Fruit fly (Drosophila melanogaster) whole organism, prepupa: Measurements from ENCODE around the gene CG43137.
A peak's percentile ranks its signal among the peaks of the same experiment; 100 is the strongest.

ENCODE experiments used
- Blimp-1 ChIP-seq: fragments of 200-800 bp; sonication (Bioruptor generic); optimal IDR thresholded peaks from 3 replicates; lab custom pipeline; 2017; ENCODE audit warnings: missing biosample characterization, missing genetic modification characterization, mild to moderate bottlenecking, moderate library complexity, missing genetic modification reagents
- CG10631 ChIP-seq: fragments of 200-800 bp; sonication (Bioruptor generic); optimal IDR thresholded peaks from 2 replicates; lab custom pipeline; 2016; ENCODE audit warnings: missing biosample characterization, missing genetic modification characterization
- CG10669 ChIP-seq: fragments of 200-800 bp; sonication (Bioruptor generic); optimal IDR thresholded peaks from 3 replicates; lab custom pipeline; 2018; ENCODE audit warnings: missing biosample characterization, mild to moderate bottlenecking, missing genetic modification characterization, moderate library complexity
- CG11902 ChIP-seq: fragments of 200-800 bp; sonication (Bioruptor generic); optimal IDR thresholded peaks from 3 replicates; lab custom pipeline; 2016; ENCODE audit warnings: missing biosample characterization, missing genetic modification characterization
- CG15336 ChIP-seq: fragments of 200-800 bp; sonication (Bioruptor generic); IDR thresholded peaks from 2 replicates; pipeline ENCODE4 v1.3.6; 2022; ENCODE audit warnings: missing biosample characterization, missing genetic modification characterization
- CG1621 ChIP-seq: fragments of 200-800 bp; sonication (Bioruptor generic); optimal IDR thresholded peaks from 3 replicates; lab custom pipeline; 2018; ENCODE audit warnings: missing biosample characterization, mild to moderate bottlenecking, missing genetic modification characterization
- CG16779 ChIP-seq: fragments of 200-800 bp; sonication (Bioruptor generic); optimal IDR thresholded peaks from 3 replicates; lab custom pipeline; 2017; ENCODE audit warnings: missing biosample characterization, mild to moderate bottlenecking, missing genetic modification characterization
- CG31627 ChIP-seq: fragments of 200-800 bp; sonication (Bioruptor generic); optimal IDR thresholded peaks from 3 replicates; lab custom pipeline; 2016; ENCODE audit warnings: missing biosample characterization, missing genetic modification characterization
- CG32006 ChIP-seq: fragments of 200-800 bp; sonication (Bioruptor generic); optimal IDR thresholded peaks from 3 replicates; lab custom pipeline; 2017; ENCODE audit warnings: missing biosample characterization, mild to moderate bottlenecking, missing genetic modification characterization
- CG34406 ChIP-seq: fragments of 200-800 bp; sonication (Bioruptor generic); optimal IDR thresholded peaks from 3 replicates; lab custom pipeline; 2016; ENCODE audit warnings: missing biosample characterization, missing genetic modification characterization
- CG4318 ChIP-seq: fragments of 200-800 bp; sonication (Bioruptor generic); optimal IDR thresholded peaks from 3 replicates; lab custom pipeline; 2017; ENCODE audit warnings: missing biosample characterization, mild to moderate bottlenecking, missing genetic modification characterization
- CG6163 ChIP-seq: fragments of 200-800 bp; sonication (Bioruptor generic); IDR thresholded peaks from 3 replicates; pipeline ENCODE4 v1.3.6; 2022; ENCODE audit warnings: missing biosample characterization, missing genetic modification characterization
- CG6276 ChIP-seq: fragments of 200-800 bp; sonication (Bioruptor generic); optimal IDR thresholded peaks from 2 replicates; lab custom pipeline; 2017; ENCODE audit warnings: missing biosample characterization, mild to moderate bottlenecking, missing genetic modification characterization
- CG6792 ChIP-seq: fragments of 200-800 bp; sonication (Bioruptor generic); optimal IDR thresholded peaks from 3 replicates; lab custom pipeline; 2016; ENCODE audit warnings: missing biosample characterization, missing genetic modification characterization
- CG6808 ChIP-seq: fragments of 200-800 bp; sonication (Bioruptor generic); optimal IDR thresholded peaks from 3 replicates; lab custom pipeline; 2017; ENCODE audit warnings: missing biosample characterization, missing genetic modification characterization, mild to moderate bottlenecking, moderate library complexity, missing genetic modification reagents
- CG6854 ChIP-seq: fragments of 200-800 bp; sonication (Bioruptor generic); optimal IDR thresholded peaks from 2 replicates; lab custom pipeline; 2017; ENCODE audit warnings: missing biosample characterization, mild to moderate bottlenecking, missing genetic modification characterization
- CG7368 ChIP-seq: fragments of 200-800 bp; sonication (Bioruptor generic); optimal IDR thresholded peaks from 3 replicates; lab custom pipeline; 2016; ENCODE audit warnings: missing biosample characterization, missing genetic modification characterization
- CG8119 ChIP-seq: fragments of 200-800 bp; sonication (Bioruptor generic); IDR thresholded peaks from 3 replicates; pipeline ENCODE4 v1.3.6; 2022; ENCODE audit warnings: missing biosample characterization, missing genetic modification characterization
- CG8319 ChIP-seq: fragments of 200-800 bp; sonication (Bioruptor generic); optimal IDR thresholded peaks from 3 replicates; lab custom pipeline; 2016; ENCODE audit warnings: missing biosample characterization, missing genetic modification characterization
- CG8632 ChIP-seq: fragments of 200-800 bp; sonication (Bioruptor generic); optimal IDR thresholded peaks from 3 replicates; lab custom pipeline; 2016; ENCODE audit warnings: missing biosample characterization, missing genetic modification characterization
- CG9139 ChIP-seq: fragments of 200-800 bp; sonication (Bioruptor generic); optimal IDR thresholded peaks from 3 replicates; lab custom pipeline; 2017; ENCODE audit warnings: missing biosample characterization, mild to moderate bottlenecking, missing genetic modification characterization
- Eip78C ChIP-seq: fragments of 200-800 bp; sonication (Bioruptor generic); peaks from one replicate; lab custom pipeline; 2016; ENCODE audit warnings: missing biosample characterization, missing genetic modification characterization
- Eip93F ChIP-seq: fragments of 200-800 bp; sonication (Bioruptor generic); optimal IDR thresholded peaks from 2 replicates; lab custom pipeline; 2016; ENCODE audit warnings: missing biosample characterization, mild to moderate bottlenecking, missing genetic modification characterization
- Ets21C ChIP-seq: fragments of 200-800 bp; sonication (Bioruptor generic); optimal IDR thresholded peaks from 3 replicates; lab custom pipeline; 2016; ENCODE audit warnings: missing biosample characterization, missing genetic modification characterization
- Ets96B ChIP-seq: fragments of 200-800 bp; optimal IDR thresholded peaks from 2 replicates; lab custom pipeline; 2019; ENCODE audit warnings: missing biosample characterization, mild to moderate bottlenecking, missing genetic modification characterization, moderate library complexity
- Hr38 ChIP-seq: sonication (Bioruptor generic); optimal IDR thresholded peaks from 2 replicates; lab custom pipeline; 2016; ENCODE audit warnings: missing biosample characterization, missing genetic modification characterization
- Hr39 ChIP-seq: fragments of 200-800 bp; sonication (Bioruptor generic); optimal IDR thresholded peaks from 2 replicates; lab custom pipeline; 2016; ENCODE audit warnings: missing biosample characterization, missing genetic modification characterization
- Hr4 ChIP-seq: fragments of 200-800 bp; sonication (Bioruptor generic); optimal IDR thresholded peaks from 3 replicates; lab custom pipeline; 2016; ENCODE audit warnings: missing biosample characterization, missing genetic modification characterization
- Lpt ChIP-seq: fragments of 200-800 bp; sonication (Bioruptor generic); optimal IDR thresholded peaks from 3 replicates; lab custom pipeline; 2016; ENCODE audit warnings: missing biosample characterization, missing genetic modification characterization
- Met ChIP-seq: fragments of 200-800 bp; sonication (Bioruptor generic); optimal IDR thresholded peaks from 3 replicates; lab custom pipeline; 2016; ENCODE audit warnings: missing biosample characterization, missing genetic modification characterization
- Sox102F ChIP-seq: fragments of 200-800 bp; sonication (Bioruptor generic); optimal IDR thresholded peaks from 2 replicates; lab custom pipeline; 2016; ENCODE audit warnings: missing biosample characterization, mild to moderate bottlenecking, missing genetic modification characterization
- Sox14 ChIP-seq: fragments of 200-800 bp; sonication (Bioruptor generic); optimal IDR thresholded peaks from 3 replicates; lab custom pipeline; 2016; ENCODE audit warnings: missing biosample characterization, missing genetic modification characterization
- Sox15 ChIP-seq: fragments of 200-800 bp; sonication (Bioruptor generic); optimal IDR thresholded peaks from 3 replicates; lab custom pipeline; 2016; ENCODE audit warnings: missing biosample characterization, missing genetic modification characterization
- acj6 ChIP-seq: fragments of 200-800 bp; sonication (Bioruptor generic); optimal IDR thresholded peaks from 3 replicates; lab custom pipeline; 2016; ENCODE audit warnings: missing biosample characterization, missing genetic modification characterization
- cyc ChIP-seq: fragments of 200-800 bp; sonication (Bioruptor generic); optimal IDR thresholded peaks from 3 replicates; lab custom pipeline; 2016; ENCODE audit warnings: missing biosample characterization, missing genetic modification characterization
- dac ChIP-seq: fragments of 200-800 bp; sonication (Bioruptor generic); optimal IDR thresholded peaks from 2 replicates; lab custom pipeline; 2017; ENCODE audit warnings: missing biosample characterization, mild to moderate bottlenecking, missing genetic modification characterization
- dsx ChIP-seq: fragments of 200-800 bp; optimal IDR thresholded peaks from 3 replicates; lab custom pipeline; 2019; ENCODE audit warnings: missing biosample characterization, mild to moderate bottlenecking, missing genetic modification characterization, moderate library complexity; ENCODE audit not compliant: poor library complexity, severe bottlenecking
- eg ChIP-seq: fragments of 200-800 bp; sonication (Bioruptor generic); IDR thresholded peaks from 3 replicates; pipeline ENCODE4 v1.3.6; 2022; ENCODE audit warnings: missing biosample characterization, missing genetic modification characterization
- esn ChIP-seq: fragments of 200-800 bp; sonication (Bioruptor generic); optimal IDR thresholded peaks from 2 replicates; lab custom pipeline; 2016; ENCODE audit warnings: missing biosample characterization, mild to moderate bottlenecking, missing genetic modification characterization, moderate library complexity
- fd59A ChIP-seq: fragments of 200-800 bp; sonication (Bioruptor generic); optimal IDR thresholded peaks from 2 replicates; lab custom pipeline; 2017; ENCODE audit warnings: missing biosample characterization, mild to moderate bottlenecking, missing genetic modification characterization, missing genetic modification reagents
- fkh ChIP-seq: fragments of 200-800 bp; sonication (Bioruptor generic); optimal IDR thresholded peaks from 3 replicates; lab custom pipeline; 2017; ENCODE audit warnings: missing biosample characterization, mild to moderate bottlenecking, missing genetic modification characterization, moderate library complexity
- lz ChIP-seq: fragments of 200-800 bp; sonication (Bioruptor generic); optimal IDR thresholded peaks from 3 replicates; lab custom pipeline; 2016; ENCODE audit warnings: missing biosample characterization, missing genetic modification characterization
- net ChIP-seq: fragments of 200-800 bp; sonication (Bioruptor generic); optimal IDR thresholded peaks from 3 replicates; lab custom pipeline; 2016; ENCODE audit warnings: missing biosample characterization, missing genetic modification characterization
- pdm3 ChIP-seq: fragments of 200-800 bp; sonication (Bioruptor generic); optimal IDR thresholded peaks from 3 replicates; lab custom pipeline; 2016; ENCODE audit warnings: missing biosample characterization, missing genetic modification characterization
- spab ChIP-seq: fragments of 200-800 bp; sonication (Bioruptor generic); optimal IDR thresholded peaks from 2 replicates; lab custom pipeline; 2017; ENCODE audit warnings: missing biosample characterization, mild to moderate bottlenecking, missing genetic modification characterization, missing genetic modification reagents
- ss ChIP-seq, 2 experiments: fragments of 200-800 bp; sonication (Bioruptor generic); optimal IDR thresholded peaks; 2 replicates in 1 of 2; 3 replicates in 1 of 2; lab custom pipeline; 2017 to 2018; ENCODE audit warnings: mild to moderate bottlenecking in 2 of 2, missing biosample characterization in 2 of 2, missing genetic modification characterization in 2 of 2, moderate library complexity in 1 of 2
- svp ChIP-seq: fragments of 200-800 bp; sonication (Bioruptor generic); peaks from one replicate; lab custom pipeline; 2016; ENCODE audit warnings: missing biosample characterization, missing genetic modification characterization
- topi ChIP-seq: fragments of 200-800 bp; sonication (Bioruptor generic); optimal IDR thresholded peaks from 3 replicates; lab custom pipeline; 2016; ENCODE audit warnings: missing biosample characterization, missing genetic modification characterization
- vri ChIP-seq: fragments of 200-800 bp; sonication (Bioruptor generic); optimal IDR thresholded peaks from 3 replicates; lab custom pipeline; 2016; ENCODE audit warnings: missing biosample characterization, mild to moderate bottlenecking, missing genetic modification characterization

The CG43137 gene

DNA sequence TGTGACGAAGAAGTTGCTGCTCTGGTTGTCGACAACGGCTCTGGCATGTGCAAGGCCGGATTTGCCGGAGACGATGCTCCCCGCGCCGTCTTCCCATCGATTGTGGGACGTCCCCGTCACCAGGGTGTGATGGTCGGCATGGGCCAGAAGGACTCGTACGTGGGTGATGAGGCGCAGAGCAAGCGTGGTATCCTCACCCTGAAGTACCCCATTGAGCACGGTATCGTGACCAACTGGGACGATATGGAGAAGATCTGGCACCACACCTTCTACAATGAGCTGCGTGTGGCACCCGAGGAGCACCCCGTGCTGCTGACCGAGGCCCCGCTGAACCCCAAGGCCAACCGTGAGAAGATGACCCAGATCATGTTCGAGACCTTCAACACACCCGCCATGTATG lies 37.8 kb upstream of the CG43137 start:
- TF ChIP-seq CG6276 (GFP tag; lab: Kevin White, UChicago) (no peak), svp (peak; percentile 68), CG11902 (GFP tag; lab: Kevin White, UChicago) (no peak)

DNA sequence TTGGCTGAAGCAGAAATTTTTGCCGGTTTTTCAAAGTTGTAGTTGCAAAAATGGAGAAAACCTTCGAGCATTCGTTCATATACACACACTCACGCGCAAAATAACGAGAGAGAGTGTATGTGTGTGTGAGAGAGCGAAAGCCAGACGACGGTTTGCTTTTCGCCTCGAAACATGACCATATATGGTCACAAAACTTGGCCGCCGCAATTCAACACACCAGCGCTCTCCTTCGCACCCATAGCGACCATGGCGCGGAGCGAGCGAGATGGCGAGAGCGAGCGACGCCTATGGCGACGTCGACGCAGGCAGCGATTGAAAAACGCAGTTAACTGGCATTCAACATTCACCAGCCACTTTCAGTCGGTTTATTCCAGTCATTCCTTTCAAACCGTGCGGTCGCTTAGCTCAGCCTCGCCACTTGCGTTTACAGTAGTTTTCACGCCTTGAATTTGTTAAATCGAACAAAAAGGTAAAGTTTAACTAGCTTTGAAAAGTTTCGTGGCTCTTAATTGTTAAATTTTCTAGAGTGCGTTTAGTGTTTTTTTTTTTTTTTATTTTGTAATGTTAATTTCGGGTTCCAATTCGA lies 36.8 kb upstream of the CG43137 start:
- TF ChIP-seq CG7368 (peak; percentile 25), Hr38 (GFP tag; lab: Kevin White, UChicago) (no peak), CG6792 (GFP tag; lab: Kevin White, UChicago) (no peak), Hr39 (GFP tag; lab: Kevin White, UChicago) (no peak), CG10669 (GFP tag; lab: Kevin White, UChicago) (peak; percentile 21), CG10631 (no peak), svp (peak; percentile 4), lz (GFP tag; lab: Kevin White, UChicago) (peak; percentile 10), pdm3 (GFP tag; lab: Kevin White, UChicago) (no peak), CG6808 (GFP tag; lab: Kevin White, UChicago) (peak; percentile 39), Ets96B (peak; percentile 5), dac (GFP tag; lab: Kevin White, UChicago) (no peak), Lpt (peak; percentile 12), Met (GFP tag; lab: Kevin White, UChicago) (peak; percentile 16), Eip78C (GFP tag; lab: Kevin White, UChicago) (peak; percentile 81), CG6276 (GFP tag; lab: Kevin White, UChicago) (no peak), CG8119 (peak; percentile 32; the same call in 2 of the 3 replicates), Eip93F (GFP tag; lab: Kevin White, UChicago) (no peak), Ets21C (GFP tag; lab: Kevin White, UChicago) (no peak), dsx (peak; percentile 36), CG34406 (peak; percentile 5), CG31627 (no peak), CG4318 (GFP tag; lab: Kevin White, UChicago) (no peak), eg (GFP tag; lab: Robert Waterston, UW) (peak; percentile 27; the same call in 1 of the 3 replicates), net (GFP tag; lab: Kevin White, UChicago) (peak; percentile 48), Blimp-1 (peak; percentile 32), vri (GFP tag; lab: Kevin White, UChicago) (peak; percentile 73), CG9139 (GFP tag; lab: Kevin White, UChicago) (peak; percentile 67), CG6163 (GFP tag; lab: Robert Waterston, UW) (no peak; the same call in 2 of the 3 replicates), esn (GFP tag; lab: Kevin White, UChicago) (peak; percentile 47), CG32006 (GFP tag; lab: Kevin White, UChicago) (peak; percentile 10), Sox14 (GFP tag; lab: Kevin White, UChicago) (peak; percentile 36), Sox102F (GFP tag; lab: Kevin White, UChicago) (peak; percentile 71), spab (GFP tag; lab: Kevin White, UChicago) (no peak), CG1621 (tag; lab: Kevin White, UChicago) (peak; percentile 43), CG15336 (GFP tag; lab: Robert Waterston, UW) (peak; percentile 41; the same call in 1 of the 2 replicates), CG11902 (GFP tag; lab: Kevin White, UChicago) (no peak), topi (GFP tag; lab: Kevin White, UChicago) (peak; percentile 29), CG8632 (GFP tag; lab: Kevin White, UChicago) (peak; percentile 20), Hr4 (GFP tag; lab: Kevin White, UChicago) (no peak), CG8319 (no peak), cyc (peak; percentile 19), ss (GFP tag; optimal IDR thresholded peaks at IDR 0.05; lab: Kevin White, UChicago) (peak; percentile 76 to 81), CG16779 (tag; lab: Kevin White, UChicago) (peak; percentile 5), fd59A (no peak), CG6854 (peak; percentile 74), Sox15 (GFP tag; lab: Kevin White, UChicago) (no peak), acj6 (GFP tag; lab: Kevin White, UChicago) (no peak), fkh (GFP tag; lab: Kevin White, UChicago) (peak; percentile 50)
